Fruit fly (Drosophila melanogaster) whole organism, embryonic: ENCODE measurements around the gene Ntf-2r.

Experiments
- Adf1 ChIP-seq: fragments of 200-800 bp; sonication (Bioruptor generic); IDR thresholded peaks from 2 replicates; pipeline ENCODE4 v1.3.6; 2022; ENCODE audit warnings: missing biosample characterization, missing genetic modification characterization
- Antp ChIP-seq: fragments of 200-800 bp; sonication (Bioruptor generic); optimal IDR thresholded peaks from 3 replicates; lab custom pipeline; 2016; ENCODE audit warnings: missing biosample characterization, missing genetic modification characterization
- BtbVII ChIP-seq: fragments of 200-800 bp; sonication (Bioruptor generic); optimal IDR thresholded peaks from 3 replicates; lab custom pipeline; 2017; ENCODE audit warnings: missing biosample characterization, mild to moderate bottlenecking, missing genetic modification characterization
- CG10274 ChIP-seq: fragments of 200-800 bp; sonication (Bioruptor generic); optimal IDR thresholded peaks from 3 replicates; lab custom pipeline; 2017; ENCODE audit warnings: missing biosample characterization, mild to moderate bottlenecking, missing genetic modification characterization
- CG10543 ChIP-seq: fragments of 200-800 bp; sonication (Bioruptor generic); optimal IDR thresholded peaks from 3 replicates; lab custom pipeline; 2017; ENCODE audit warnings: missing biosample characterization, mild to moderate bottlenecking, missing genetic modification characterization, moderate library complexity
- CG11560 ChIP-seq: fragments of 200-800 bp; sonication (Bioruptor generic); IDR thresholded peaks from 3 replicates; pipeline ENCODE4 v1.3.6; 2022; ENCODE audit warnings: missing biosample characterization, missing genetic modification characterization
- CG12769 ChIP-seq: fragments of 200-800 bp; sonication (Bioruptor generic); optimal IDR thresholded peaks from 2 replicates; lab custom pipeline; 2019; ENCODE audit warnings: missing biosample characterization, mild to moderate bottlenecking, missing genetic modification characterization, moderate library complexity
- CG1602 ChIP-seq: fragments of 200-800 bp; sonication (Bioruptor generic); optimal IDR thresholded peaks from 3 replicates; lab custom pipeline; 2016; ENCODE audit warnings: missing biosample characterization, missing genetic modification characterization
- CG16813 ChIP-seq: fragments of 200-800 bp; sonication (Bioruptor generic); IDR thresholded peaks from 3 replicates; pipeline ENCODE4 v1.3.6; 2022; ENCODE audit warnings: missing biosample characterization, missing genetic modification characterization; ENCODE audit not compliant: partially characterized antibody
- CG17328 ChIP-seq: fragments of 200-800 bp; sonication (Bioruptor generic); IDR thresholded peaks from 2 replicates; pipeline ENCODE4 v1.3.6; 2022; ENCODE audit warnings: missing biosample characterization, missing genetic modification characterization
- CG17361 ChIP-seq: fragments of 200-800 bp; sonication (Bioruptor generic); IDR thresholded peaks from 3 replicates; pipeline ENCODE4 v1.3.6; 2022; ENCODE audit warnings: missing biosample characterization, missing genetic modification characterization
- CG2120 ChIP-seq: fragments of 200-800 bp; sonication (Bioruptor generic); optimal IDR thresholded peaks from 3 replicates; lab custom pipeline; 2016; ENCODE audit warnings: missing biosample characterization, missing genetic modification characterization
- CG2129 ChIP-seq: fragments of 200-800 bp; sonication (Bioruptor generic); IDR thresholded peaks from 2 replicates; pipeline ENCODE4 v1.3.6; 2022; ENCODE audit warnings: missing biosample characterization, missing genetic modification characterization; ENCODE audit not compliant: partially characterized antibody
- CG2202 ChIP-seq: fragments of 200-800 bp; sonication (Bioruptor generic); optimal IDR thresholded peaks from 2 replicates; lab custom pipeline; 2018; ENCODE audit warnings: missing biosample characterization, mild to moderate bottlenecking, missing genetic modification characterization
- CG3065 ChIP-seq: fragments of 200-800 bp; sonication (Bioruptor generic); optimal IDR thresholded peaks from 2 replicates; lab custom pipeline; 2016; ENCODE audit warnings: missing biosample characterization, missing genetic modification characterization
- CG31224 ChIP-seq: fragments of 200-800 bp; sonication (Bioruptor generic); IDR thresholded peaks from 2 replicates; pipeline ENCODE4 v1.3.6; 2022; ENCODE audit warnings: missing biosample characterization, missing genetic modification characterization
- CG3847 ChIP-seq: fragments of 200-800 bp; sonication (Bioruptor generic); IDR thresholded peaks from 2 replicates; pipeline ENCODE4 v1.3.6; 2022; ENCODE audit warnings: missing biosample characterization, missing genetic modification characterization
- CG42726 ChIP-seq: fragments of 200-800 bp; sonication (Bioruptor generic); IDR thresholded peaks from 2 replicates; pipeline ENCODE4 v1.3.6; 2022; ENCODE audit warnings: missing biosample characterization, missing genetic modification characterization; ENCODE audit not compliant: partially characterized antibody
- CG8290 ChIP-seq, 3 experiments: fragments of 200-800 bp; sonication (Bioruptor generic); optimal IDR thresholded peaks; 2 replicates each; lab custom pipeline; 2016 to 2019; ENCODE audit warnings: missing biosample characterization in 3 of 3, missing genetic modification characterization in 3 of 3, mild to moderate bottlenecking in 2 of 3, moderate library complexity in 1 of 3
- D19A ChIP-seq: fragments of 200-800 bp; optimal IDR thresholded peaks from 3 replicates; lab custom pipeline; 2019; ENCODE audit warnings: missing biosample characterization, mild to moderate bottlenecking, missing genetic modification characterization, moderate library complexity
- Dbx ChIP-seq: fragments of 200-800 bp; sonication (Bioruptor generic); IDR thresholded peaks from 3 replicates; pipeline ENCODE4 v1.3.6; 2022; ENCODE audit warnings: missing biosample characterization, missing genetic modification characterization
- Dfd ChIP-seq, 2 experiments: fragments of >200 bp; optimal IDR thresholded peaks; 2 replicates each; lab custom pipeline; 2017; ENCODE audit warnings: missing biosample characterization in 2 of 2, missing genetic modification characterization in 2 of 2
- Doc2 ChIP-seq: fragments of 200-800 bp; sonication (Bioruptor generic); IDR thresholded peaks from 2 replicates; pipeline ENCODE4 v1.3.6; 2022; ENCODE audit warnings: missing biosample characterization, missing genetic modification characterization
- Fer2 ChIP-seq: fragments of 200-800 bp; sonication (Bioruptor generic); optimal IDR thresholded peaks from 2 replicates; lab custom pipeline; 2018; ENCODE audit warnings: missing biosample characterization, mild to moderate bottlenecking, missing genetic modification characterization, moderate library complexity
- GATAe ChIP-seq: fragments of 200-800 bp; sonication (Bioruptor generic); conservative IDR thresholded peaks from 2 replicates; pipeline ENCODE4 v1.3.6; 2022; ENCODE audit warnings: missing biosample characterization, missing genetic modification characterization
- MESR4 ChIP-seq: fragments of 200-800 bp; sonication (Bioruptor generic); optimal IDR thresholded peaks from 2 replicates; lab custom pipeline; 2018; ENCODE audit warnings: missing biosample characterization, mild to moderate bottlenecking, missing genetic modification characterization, moderate library complexity
- NFAT ChIP-seq: fragments of 200-800 bp; sonication (Bioruptor generic); IDR thresholded peaks from 2 replicates; pipeline ENCODE4 v1.3.6; 2022; ENCODE audit warnings: missing biosample characterization, missing genetic modification characterization
- Neu2 ChIP-seq: fragments of 200-800 bp; sonication (Bioruptor generic); optimal IDR thresholded peaks from 3 replicates; lab custom pipeline; 2016; ENCODE audit warnings: missing biosample characterization, missing genetic modification characterization, borderline replicate concordance
- Oaz ChIP-seq: fragments of 200-800 bp; sonication (Bioruptor generic); IDR thresholded peaks from 2 replicates; pipeline ENCODE4 v1.3.6; 2022; ENCODE audit warnings: missing biosample characterization, missing genetic modification characterization
- Opbp ChIP-seq: fragments of 200-800 bp; sonication (Bioruptor generic); IDR thresholded peaks from 3 replicates; pipeline ENCODE4 v1.3.6; 2022; ENCODE audit warnings: missing biosample characterization, missing genetic modification characterization; ENCODE audit not compliant: partially characterized antibody
- Rx ChIP-seq: fragments of 200-800 bp; sonication (Bioruptor generic); IDR thresholded peaks from 2 replicates; pipeline ENCODE4 v1.3.6; 2022; ENCODE audit warnings: missing biosample characterization, missing genetic modification characterization
- Taf1 ChIP-seq: fragments of 200-800 bp; sonication (Bioruptor generic); IDR thresholded peaks from 2 replicates; pipeline ENCODE4 v1.3.6; 2022; ENCODE audit warnings: missing biosample characterization, missing genetic modification characterization
- bsh ChIP-seq, 2 experiments: fragments of 200-800 bp; sonication (Bioruptor generic); optimal IDR thresholded peaks; 2 replicates each; lab custom pipeline; 2017 to 2018; ENCODE audit warnings: mild to moderate bottlenecking in 2 of 2, missing biosample characterization in 2 of 2, missing genetic modification characterization in 2 of 2, moderate library complexity in 1 of 2
- cad ChIP-seq: fragments of >200 bp; optimal IDR thresholded peaks from 2 replicates; lab custom pipeline; 2017; ENCODE audit warnings: missing biosample characterization, missing genetic modification characterization
- chinmo ChIP-seq: fragments of 200-800 bp; sonication (Bioruptor generic); IDR thresholded peaks from 4 replicates; pipeline ENCODE4 v1.3.6; 2022; ENCODE audit warnings: missing biosample characterization, missing genetic modification characterization; ENCODE audit not compliant: partially characterized antibody
- danr ChIP-seq: fragments of 200-800 bp; sonication (Bioruptor generic); IDR thresholded peaks from 2 replicates; pipeline ENCODE4 v1.3.6; 2022; ENCODE audit warnings: missing biosample characterization, missing genetic modification characterization
- gce ChIP-seq: fragments of 200-800 bp; sonication (Bioruptor generic); IDR thresholded peaks from 3 replicates; pipeline ENCODE4 v1.3.6; 2022; ENCODE audit warnings: missing biosample characterization, missing genetic modification characterization
- gem ChIP-seq: fragments of 200-800 bp; sonication (Bioruptor generic); optimal IDR thresholded peaks from 2 replicates; lab custom pipeline; 2019; ENCODE audit warnings: missing biosample characterization, mild to moderate bottlenecking, missing genetic modification characterization, moderate library complexity
- gt ChIP-seq: fragments of 200-800 bp; sonication (Bioruptor generic); IDR thresholded peaks from 2 replicates; pipeline ENCODE4 v1.3.6; 2022; ENCODE audit warnings: missing biosample characterization, missing genetic modification characterization
- h ChIP-seq: fragments of >200 bp; optimal IDR thresholded peaks from 2 replicates; lab custom pipeline; 2017
- kni ChIP-seq: fragments of 200-800 bp; sonication (Bioruptor generic); optimal IDR thresholded peaks from 3 replicates; lab custom pipeline; 2017; ENCODE audit warnings: mild to moderate bottlenecking, missing biosample characterization, missing genetic modification reagents, missing genetic modification characterization
- knrl ChIP-seq: fragments of 200-800 bp; sonication (Bioruptor generic); IDR thresholded peaks from 3 replicates; pipeline ENCODE4 v1.3.6; 2022; ENCODE audit warnings: missing biosample characterization, missing genetic modification characterization; ENCODE audit not compliant: partially characterized antibody
- lola ChIP-seq, 3 experiments: fragments of >200 bp in 2 of 3; fragments of 200-800 bp in 1 of 3; sonication (Bioruptor generic) in 1 of 3; optimal IDR thresholded peaks; 2 replicates each; lab custom pipeline; 2017 to 2019; ENCODE audit warnings: missing biosample characterization in 3 of 3, missing genetic modification characterization in 3 of 3, mild to moderate bottlenecking in 1 of 3, moderate library complexity in 1 of 3
- lov ChIP-seq, 2 experiments: fragments of 200-800 bp in 1 of 2; fragments of >200 bp in 1 of 2; sonication (Bioruptor generic) in 1 of 2; IDR thresholded peaks in 1 of 2; optimal IDR thresholded peaks in 1 of 2; 2 replicates in 1 of 2; 3 replicates in 1 of 2; pipeline versions ENCODE4 v1.3.6 to Lab custom; 2017 to 2022; ENCODE audit warnings: missing biosample characterization in 1 of 2, missing genetic modification characterization in 1 of 2
- oc ChIP-seq: fragments of 200-800 bp; sonication (Bioruptor generic); optimal IDR thresholded peaks from 2 replicates; lab custom pipeline; 2018; ENCODE audit warnings: missing biosample characterization, mild to moderate bottlenecking, missing genetic modification characterization, moderate library complexity
- so ChIP-seq: fragments of 200-800 bp; sonication (Bioruptor generic); IDR thresholded peaks from 3 replicates; pipeline ENCODE4 v1.3.6; 2022; ENCODE audit warnings: missing biosample characterization, missing genetic modification characterization
- tio ChIP-seq: fragments of 200-800 bp; sonication (Bioruptor generic); optimal IDR thresholded peaks from 2 replicates; lab custom pipeline; 2017; ENCODE audit warnings: missing biosample characterization, missing genetic modification characterization, inconsistent platforms
- twi ChIP-seq: fragments of 200-800 bp; optimal IDR thresholded peaks from 2 replicates; lab custom pipeline; 2019; ENCODE audit warnings: missing biosample characterization, mild to moderate bottlenecking, missing genetic modification characterization, moderate library complexity
- vfl ChIP-seq: fragments of 200-800 bp; sonication (Bioruptor generic); optimal IDR thresholded peaks from 2 replicates; lab custom pipeline; 2016; ENCODE audit warnings: missing biosample characterization, missing genetic modification characterization

Gene Ntf-2r

DNA sequence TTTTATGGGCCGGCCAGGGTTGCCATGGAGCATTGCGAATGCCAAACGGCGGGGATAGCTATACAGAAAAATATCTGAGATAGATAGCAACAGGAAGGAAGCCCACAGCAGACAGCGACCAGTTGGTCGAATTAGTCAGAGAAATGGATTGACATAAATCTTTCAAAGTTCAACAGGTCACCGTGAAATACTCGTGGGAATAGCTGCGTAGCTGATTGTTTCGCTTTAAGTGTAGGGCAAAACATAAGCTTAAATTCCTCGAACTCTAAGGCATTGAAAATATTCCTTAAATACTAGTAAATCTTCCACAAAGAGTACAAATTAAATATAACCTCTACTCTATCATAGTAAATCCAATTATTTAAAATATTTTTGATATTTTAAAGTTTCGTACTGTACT is 45.5 kb downstream of the Ntf-2r start (continued):
- TF ChIP-seq Fer2 (tag; lab: Kevin White, UChicago) (no peak), CG10274 (no peak), Doc2 (no peak), cad (GFP tag; lab: Kevin White, UChicago) (no peak), CG2202 (no peak), Antp (GFP tag; lab: Kevin White, UChicago) (no peak), CG2129 (GFP tag; lab: Robert Waterston, UW) (no peak), GATAe (GFP tag; lab: Robert Waterston, UW) (no peak), lola (GFP tag; optimal IDR thresholded peaks at IDR 0.05; lab: Kevin White, UChicago) (no peak), gem (peak; percentile 12), tio (GFP tag; lab: Kevin White, UChicago) (no peak), BtbVII (GFP tag; lab: Kevin White, UChicago) (no peak), Oaz (no peak), NFAT (no peak), danr (GFP tag; lab: Robert Waterston, UW) (no peak), Taf1 (no peak)
- TF ChIP-seq, all 482 proteins: peak for 4

DNA sequence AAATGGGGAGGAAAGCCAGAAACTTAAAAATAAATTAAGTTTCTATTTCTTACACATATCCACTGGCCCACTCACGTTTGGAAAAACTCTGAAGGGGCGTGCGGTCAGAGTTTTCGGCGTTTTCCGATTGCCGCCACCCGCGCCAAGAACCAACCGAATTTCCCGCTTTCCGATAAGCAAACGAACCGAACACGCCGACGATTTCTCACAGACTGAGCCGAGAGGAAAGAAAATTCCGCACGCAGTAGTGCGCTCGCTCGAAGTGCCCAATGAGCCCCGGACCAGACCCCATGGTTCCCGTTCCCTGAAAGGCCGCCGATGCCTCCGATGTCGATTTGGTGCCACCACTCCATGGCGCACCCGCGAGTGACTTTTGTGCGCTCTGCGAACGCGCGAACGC is 49.3 kb downstream of the Ntf-2r start, which contains the start of gene kon:
Gene kon, minus strand, starts transcription at position 219 of the 400 bp plus-strand sequence.
- TF ChIP-seq gce (GFP tag; lab: Robert Waterston, UW) (0 out of 3 replicates have a peak, but pooled peaks have one; percentile 22), twi (tag; lab: Kevin White, UChicago) (peak; percentile 1), Opbp (GFP tag; lab: Robert Waterston, UW) (0 out of 3 replicates have a peak, but pooled peaks have one; percentile 41), lov (optimal IDR thresholded peaks at IDR 0.05; lab: Kevin White, UChicago) (no peak), lov (GFP tag; IDR thresholded peaks at IDR 0.05; lab: Robert Waterston, UW) (no peak), gt (GFP tag; lab: Robert Waterston, UW) (no peak), oc (tag; lab: Kevin White, UChicago) (no peak), CG3847 (0 out of 2 replicates have a peak, but pooled peaks have one; percentile 26), Dbx (GFP tag; lab: Robert Waterston, UW) (0 out of 3 replicates have a peak, but pooled peaks have one; percentile 21), MESR4 (GFP tag; lab: Kevin White, UChicago) (no peak), CG17361 (no peak), vfl (GFP tag; lab: Kevin White, UChicago) (no peak), knrl (GFP tag; lab: Robert Waterston, UW) (peak; percentile 26; the same call in 1 of the 3 replicates), kni (GFP tag; lab: Kevin White, UChicago) (no peak), so (GFP tag; lab: Robert Waterston, UW) (0 out of 3 replicates have a peak, but pooled peaks have one; percentile 34), Adf1 (0 out of 2 replicates have a peak, but pooled peaks have one; percentile 13), CG31224 (GFP tag; lab: Robert Waterston, UW) (0 out of 2 replicates have a peak, but pooled peaks have one; percentile 12), CG10543 (GFP tag; lab: Kevin White, UChicago) (peak; percentile 80), CG42726 (GFP tag; lab: Robert Waterston, UW) (0 out of 2 replicates have a peak, but pooled peaks have one; percentile 31), CG12769 (tag; lab: Kevin White, UChicago) (peak; percentile 91), chinmo (GFP tag; lab: Robert Waterston, UW) (0 out of 4 replicates have a peak, but pooled peaks have one; percentile 54), Rx (0 out of 2 replicates have a peak, but pooled peaks have one; percentile 11), CG11560 (tag; lab: Robert Waterston, UW) (no peak), h (lab: Kevin White, UChicago) (no peak), CG17328 (GFP tag; lab: Robert Waterston, UW) (0 out of 2 replicates have a peak, but pooled peaks have one; percentile 11), Dfd (GFP tag; optimal IDR thresholded peaks at IDR 0.05; lab: Kevin White, UChicago) (no peak), CG3065 (GFP tag; lab: Kevin White, UChicago) (no peak), CG1602 (GFP tag; lab: Kevin White, UChicago) (no peak), bsh (GFP tag; optimal IDR thresholded peaks at IDR 0.05; lab: Kevin White, UChicago) (no peak), CG2120 (GFP tag; lab: Kevin White, UChicago) (no peak), CG8290 (GFP tag; optimal IDR thresholded peaks at IDR 0.05; lab: Kevin White, UChicago) (no peak), CG8290 (tag; optimal IDR thresholded peaks at IDR 0.05; lab: Kevin White, UChicago) (peak in 1 of 2 experiments; percentile 32), CG16813 (no peak), Neu2 (GFP tag; lab: Kevin White, UChicago) (no peak), D19A (tag; lab: Kevin White, UChicago) (no peak)
